Worm (Caenorhabditis elegans) whole organism, late embryonic: ENCODE results near the gene E02H1.1.

Experiments used
- ceh-18 ChIP-seq: sonication (generic microtip); optimal IDR thresholded peaks from 2 replicates; lab custom pipeline; 2016; ENCODE audit warnings: missing genetic modification characterization, missing compliant biosample characterization
- hlh-8 ChIP-seq: sonication (generic microtip); optimal IDR thresholded peaks from 2 replicates; lab custom pipeline; 2016; ENCODE audit warnings: missing genotype, missing genetic modification characterization, missing compliant biosample characterization
- nhr-11 ChIP-seq: fragments of 150-350 bp; optimal IDR thresholded peaks from 2 replicates; lab custom pipeline; 2014; ENCODE audit warnings: missing biosample characterization, missing genetic modification characterization
- pha-4 ChIP-seq: fragments of 150-350 bp; optimal IDR thresholded peaks from 2 replicates; lab custom pipeline; 2018; ENCODE audit warnings: missing biosample characterization, missing genetic modification reagents, missing genetic modification characterization

ce11 chrII:9618759-9619158 is 27.8 kb upstream of the E02H1.1 start:
- TF ChIP-seq hlh-8 (no peak), pha-4 (no peak), ceh-18 (tag; lab: Kevin White, UChicago) (no peak), nhr-11 (tag; lab: Kevin White, UChicago) (no peak)
